Worm (Caenorhabditis elegans): ENCODE data around the gene jtr-1.

The jtr-1 gene

DNA sequence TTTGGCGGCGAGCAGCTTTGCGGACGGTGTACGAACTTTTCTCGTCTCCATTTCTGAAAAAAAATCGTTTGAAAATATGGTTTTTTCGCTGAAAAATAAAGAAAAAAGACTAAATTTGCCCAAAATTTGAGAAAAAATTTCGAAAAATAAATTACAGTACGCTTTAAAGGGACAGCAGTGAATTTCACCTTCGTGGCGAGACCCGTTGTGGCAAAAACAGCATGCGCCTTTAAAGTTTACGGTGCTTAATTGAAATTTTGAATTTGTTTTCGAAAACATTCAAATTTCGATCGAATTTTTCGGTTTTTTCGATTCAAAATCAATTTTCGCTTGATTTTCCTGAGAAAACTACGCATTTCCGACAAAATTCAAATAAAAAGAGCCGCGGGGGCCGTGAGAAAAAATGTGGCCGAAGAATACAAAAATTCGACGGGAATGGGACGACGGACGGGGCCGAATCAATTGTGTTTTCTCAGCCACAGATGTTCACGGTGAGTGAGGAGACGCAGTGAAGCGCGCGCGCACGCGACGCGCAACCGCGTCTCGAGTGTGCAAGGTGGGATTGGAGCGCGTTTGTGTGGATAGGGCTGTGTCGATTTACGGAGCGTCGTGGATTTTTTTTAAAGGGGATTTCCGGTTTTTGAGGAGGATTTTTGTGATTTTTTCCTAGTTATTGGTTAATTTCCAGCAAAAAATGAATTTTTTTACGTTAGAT lies 777 bp upstream of the jtr-1 start, which contains the start of gene Y77E11A.7 (continued):
- TF ChIP-seq spr-1 (tag; optimal IDR thresholded peaks at IDR 0.05) = peak; percentile 11
- no peak for TF ChIP-seq snpc-1.2 (GFP tag; IDR thresholded peaks at IDR 0.05)
- peak; percentile 60; the same call in 1 of the 2 replicates for TF ChIP-seq nhr-42 (GFP tag; IDR thresholded peaks at IDR 0.05)
- peak; percentile 60 for TF ChIP-seq R02D3.7 (tag; optimal IDR thresholded peaks at IDR 0.05)
- TF ChIP-seq unc-62 (GFP tag; optimal IDR thresholded peaks at IDR 0.05 in 1 of 2) = peak in 1 of 2 experiments; percentile 45
- no peak for TF ChIP-seq unc-62 (tag; optimal IDR thresholded peaks at IDR 0.05)
- peak; percentile 39 for TF ChIP-seq ceh-28 (tag; optimal IDR thresholded peaks at IDR 0.05)
- peak; percentile 24 for TF ChIP-seq zfp-2 (tag; optimal IDR thresholded peaks at IDR 0.05)
- TF ChIP-seq zag-1 (tag; optimal IDR thresholded peaks at IDR 0.05) = no peak
- no peak for TF ChIP-seq daf-12 (tag; optimal IDR thresholded peaks at IDR 0.05)
- TF ChIP-seq ceh-82 (tag; optimal IDR thresholded peaks at IDR 0.05) = no peak
- TF ChIP-seq nhr-102 (tag; optimal IDR thresholded peaks at IDR 0.05) = peak; percentile 10
- TF ChIP-seq dmd-6 (GFP tag; IDR thresholded peaks at IDR 0.05) = peak; percentile 85
- no peak for TF ChIP-seq nhr-237 (tag; optimal IDR thresholded peaks at IDR 0.05)
- TF ChIP-seq F44E2.7 (GFP tag; IDR thresholded peaks at IDR 0.05) = no peak
- peak; percentile 26 for TF ChIP-seq nhr-48 (tag; optimal IDR thresholded peaks at IDR 0.05)
- TF ChIP-seq ZK546.5 (tag; optimal IDR thresholded peaks at IDR 0.05) = peak in 1 of 2 experiments; percentile 0
- no peak for TF ChIP-seq sdz-12 (GFP tag; optimal IDR thresholded peaks at IDR 0.05)
- peak; percentile 93 for TF ChIP-seq madf-9 (GFP tag; conservative IDR thresholded peaks at IDR 0.05)
- peak; percentile 58 for TF ChIP-seq nhr-25 (tag; optimal IDR thresholded peaks at IDR 0.05; ENCODE audit: borderline replicate concordance, insufficient read depth)
- peak; percentile 59 for TF ChIP-seq jun-1 (tag; optimal IDR thresholded peaks at IDR 0.05)
- peak; percentile 72 to 88 for TF ChIP-seq mdl-1 (tag; optimal IDR thresholded peaks at IDR 0.05)
- peak; percentile 76 for TF ChIP-seq lin-15B (tag; optimal IDR thresholded peaks at IDR 0.05)
- peak; percentile 82 for TF ChIP-seq dve-1 (tag; optimal IDR thresholded peaks at IDR 0.05; ENCODE audit: insufficient read depth)
- no peak for TF ChIP-seq duxl-1 (tag; optimal IDR thresholded peaks at IDR 0.05; ENCODE audit: poor library complexity)
- TF ChIP-seq ceh-20 (GFP tag; IDR thresholded peaks at IDR 0.05) = peak; percentile 61; the same call in 1 of the 2 replicates
- no peak for TF ChIP-seq mdt-29 (GFP tag; IDR thresholded peaks at IDR 0.05)
- no peak for TF ChIP-seq T26A8.4 (GFP tag; IDR thresholded peaks at IDR 0.05)
- TF ChIP-seq egl-43 (GFP tag; IDR thresholded peaks at IDR 0.05) = no peak
- TF ChIP-seq hlh-30 (tag; optimal IDR thresholded peaks at IDR 0.05; ENCODE audit: insufficient read depth) = peak; percentile 99
- TF ChIP-seq dmd-9 (GFP tag; IDR thresholded peaks at IDR 0.05) = peak; percentile 60; the same call in 1 of the 2 replicates
- TF ChIP-seq saeg-2 (GFP tag; IDR thresholded peaks at IDR 0.05) = no peak
- TF ChIP-seq fkh-10 (GFP tag; optimal IDR thresholded peaks at IDR 0.05) = peak; percentile 92
- TF ChIP-seq hmg-1.1 (GFP tag; IDR thresholded peaks at IDR 0.05) = peak; percentile 91
- peak; percentile 96 for TF ChIP-seq lin-13 (GFP tag; optimal IDR thresholded peaks at IDR 0.05)
- TF ChIP-seq Y5F2A.4 (GFP tag; optimal IDR thresholded peaks at IDR 0.05) = no peak
- no peak for TF ChIP-seq nhr-76 (tag; optimal IDR thresholded peaks at IDR 0.05)
- TF ChIP-seq rbr-2 (tag; optimal IDR thresholded peaks at IDR 0.05) = peak; percentile 88
- TF ChIP-seq lin-38 (GFP tag; IDR thresholded peaks at IDR 0.05) = peak; percentile 92
- TF ChIP-seq ceh-32 (tag; optimal IDR thresholded peaks at IDR 0.05; ENCODE audit: poor library complexity) = no peak
- TF ChIP-seq lir-3 (tag; optimal IDR thresholded peaks at IDR 0.05) = no peak
- TF ChIP-seq pqm-1 (tag; optimal IDR thresholded peaks at IDR 0.05) = peak; percentile 43
- no peak for TF ChIP-seq spr-3 (GFP tag; optimal IDR thresholded peaks at IDR 0.05)
- no peak for TF ChIP-seq aly-2 (tag; optimal IDR thresholded peaks at IDR 0.05)
- TF ChIP-seq lin-29 (GFP tag; IDR thresholded peaks at IDR 0.05) = no peak
- TF ChIP-seq F10B5.3 (tag; optimal IDR thresholded peaks at IDR 0.05) = no peak
- TF ChIP-seq madf-5 (GFP tag; IDR thresholded peaks at IDR 0.05) = 0 out of 4 replicates have a peak, but pooled peaks of 1 of the 2 experiments have one; percentile 37
- TF ChIP-seq mxl-3 (GFP tag; optimal IDR thresholded peaks at IDR 0.05) = peak; percentile 88
- no peak for TF ChIP-seq daf-16 (GFP tag; optimal IDR thresholded peaks at IDR 0.05)
- TF ChIP-seq daf-16 (tag; optimal IDR thresholded peaks at IDR 0.05) = peak; percentile 62

Data from whole organism, L4 larva.